Worm (Caenorhabditis elegans): Measurements from ENCODE around the gene col-121.
A peak's percentile ranks its signal among the peaks of the same experiment; 100 is the strongest.

Gene col-121

ce11 chrIV:9408004-9408403, 12.0 kb upstream of the col-121 start, which contains the start of gene F56D5.5:
F56D5.5 (minus strand) TSS chrIV:9408104.
- no peak for TF ChIP-seq ZK546.5 (tag; optimal IDR thresholded peaks at IDR 0.05)
- TF ChIP-seq nhr-77 (tag; optimal IDR thresholded peaks at IDR 0.05): no peak
- no peak for TF ChIP-seq jun-1 (tag; optimal IDR thresholded peaks at IDR 0.05)
- TF ChIP-seq unc-39 (tag; optimal IDR thresholded peaks at IDR 0.05): no peak
- TF ChIP-seq ztf-11 (tag; optimal IDR thresholded peaks at IDR 0.05): no peak
- no peak for TF ChIP-seq zag-1 (tag; optimal IDR thresholded peaks at IDR 0.05)
- no peak for TF ChIP-seq lsy-12 (tag; optimal IDR thresholded peaks at IDR 0.05)

- TF ChIP-seq ceh-28 (tag; optimal IDR thresholded peaks at IDR 0.05) (peak; percentile 67), lin-15B (tag; optimal IDR thresholded peaks at IDR 0.05) (peak; percentile 16), unc-62 (GFP tag; optimal IDR thresholded peaks at IDR 0.05) (no peak)
Measured at ce11 chrIV:9403761-9404420, 7.9 kb upstream of the col-121 start.

- TF ChIP-seq nhr-23 (tag; optimal IDR thresholded peaks at IDR 0.05) (no peak), pqm-1 (tag; optimal IDR thresholded peaks at IDR 0.05) (peak; percentile 75), pha-4 (tag; optimal IDR thresholded peaks at IDR 0.05) (peak; percentile 69), elt-2 (tag; optimal IDR thresholded peaks at IDR 0.05) (peak; percentile 81)
Measured at ce11 chrIV:9401715-9402114, 5.7 kb upstream of the col-121 start, which contains the start of gene F56D5.6. F56D5.6 (plus strand) TSS chrIV:9401922.

- TF ChIP-seq eor-1 (tag; optimal IDR thresholded peaks at IDR 0.05) (no peak), ztf-4 (tag; optimal IDR thresholded peaks at IDR 0.05) (no peak), nhr-12 (tag; optimal IDR thresholded peaks at IDR 0.05) (no peak), jun-1 (tag; optimal IDR thresholded peaks at IDR 0.05) (no peak), R02D3.7 (tag; optimal IDR thresholded peaks at IDR 0.05) (no peak), nhr-11 (tag; optimal IDR thresholded peaks at IDR 0.05) (no peak), lsy-12 (tag; optimal IDR thresholded peaks at IDR 0.05) (no peak), hmg-11 (tag; optimal IDR thresholded peaks at IDR 0.05) (no peak), ZK546.5 (tag; optimal IDR thresholded peaks at IDR 0.05) (no peak), snpc-4 (tag; optimal IDR thresholded peaks at IDR 0.05) (no peak), nfya-1 (tag; optimal IDR thresholded peaks at IDR 0.05; ENCODE audit: insufficient read depth) (no peak), nhr-25 (tag; optimal IDR thresholded peaks at IDR 0.05) (no peak), fos-1 (tag; optimal IDR thresholded peaks at IDR 0.05) (no peak), unc-62 (GFP tag; optimal IDR thresholded peaks at IDR 0.05) (no peak), nhr-43 (tag; optimal IDR thresholded peaks at IDR 0.05; ENCODE audit: poor library complexity, severe bottlenecking) (no peak), pqm-1 (tag; optimal IDR thresholded peaks at IDR 0.05) (no peak), skn-1 (tag; optimal IDR thresholded peaks at IDR 0.05) (no peak)
Measured at ce11 chrIV:9398512-9398911, 2.5 kb upstream of the col-121 start, which contains the start of gene F56D5.2. F56D5.2 (minus strand) TSS chrIV:9398612.

ce11 chrIV:9397278-9397677, 1.3 kb upstream of the col-121 start, which contains the start of gene F56D5.3:
F56D5.3 (plus strand) TSS chrIV:9397578.
- no peak for TF ChIP-seq nhr-43 (tag; optimal IDR thresholded peaks at IDR 0.05; ENCODE audit: poor library complexity, severe bottlenecking)
- no peak for TF ChIP-seq nhr-12 (tag; optimal IDR thresholded peaks at IDR 0.05)
- TF ChIP-seq nhr-76 (tag; optimal IDR thresholded peaks at IDR 0.05): no peak
- TF ChIP-seq ceh-9 (tag; optimal IDR thresholded peaks at IDR 0.05): no peak
- no peak for TF ChIP-seq unc-39 (tag; optimal IDR thresholded peaks at IDR 0.05)
- no peak for TF ChIP-seq fkh-2 (tag; optimal IDR thresholded peaks at IDR 0.05)
- no peak for TF ChIP-seq mdl-1 (tag; optimal IDR thresholded peaks at IDR 0.05)
- TF ChIP-seq fos-1 (tag; optimal IDR thresholded peaks at IDR 0.05): no peak
- TF ChIP-seq eor-1 (tag; optimal IDR thresholded peaks at IDR 0.05): no peak
- TF ChIP-seq pqm-1 (tag; optimal IDR thresholded peaks at IDR 0.05): no peak
- no peak for TF ChIP-seq lin-39 (tag; optimal IDR thresholded peaks at IDR 0.05)

- peak; percentile 47 for TF ChIP-seq egl-5 (tag; optimal IDR thresholded peaks at IDR 0.05)
- peak; percentile 50 for TF ChIP-seq skn-1 (tag; optimal IDR thresholded peaks at IDR 0.05)
- no peak for TF ChIP-seq ZK546.5 (tag; optimal IDR thresholded peaks at IDR 0.05)
- TF ChIP-seq jun-1 (tag; optimal IDR thresholded peaks at IDR 0.05): peak; percentile 15
- TF ChIP-seq elt-3 (tag; optimal IDR thresholded peaks at IDR 0.05): no peak
- peak; percentile 70 for TF ChIP-seq lin-15B (tag; optimal IDR thresholded peaks at IDR 0.05)
- TF ChIP-seq elt-2 (tag; optimal IDR thresholded peaks at IDR 0.05): peak; percentile 9
- peak; percentile 68 for TF ChIP-seq pha-4 (tag; optimal IDR thresholded peaks at IDR 0.05)
- no peak for TF ChIP-seq lin-39 (tag; optimal IDR thresholded peaks at IDR 0.05)
- TF ChIP-seq ceh-28 (tag; optimal IDR thresholded peaks at IDR 0.05): peak; percentile 28
- TF ChIP-seq hmg-11 (tag; optimal IDR thresholded peaks at IDR 0.05): peak; percentile 55
- peak; percentile 26 for TF ChIP-seq nhr-23 (tag; optimal IDR thresholded peaks at IDR 0.05)
- TF ChIP-seq nhr-25 (tag; optimal IDR thresholded peaks at IDR 0.05): peak; percentile 26
- TF ChIP-seq pqm-1 (tag; optimal IDR thresholded peaks at IDR 0.05): peak; percentile 3
Measured at ce11 chrIV:9386038-9386437, 10.0 kb downstream of the col-121 start, which contains the start of gene daf-15. daf-15 (plus strand) TSS chrIV:9386208.
